Fruit fly (Drosophila melanogaster): ENCODE data around the gene GstD2.

DNA sequence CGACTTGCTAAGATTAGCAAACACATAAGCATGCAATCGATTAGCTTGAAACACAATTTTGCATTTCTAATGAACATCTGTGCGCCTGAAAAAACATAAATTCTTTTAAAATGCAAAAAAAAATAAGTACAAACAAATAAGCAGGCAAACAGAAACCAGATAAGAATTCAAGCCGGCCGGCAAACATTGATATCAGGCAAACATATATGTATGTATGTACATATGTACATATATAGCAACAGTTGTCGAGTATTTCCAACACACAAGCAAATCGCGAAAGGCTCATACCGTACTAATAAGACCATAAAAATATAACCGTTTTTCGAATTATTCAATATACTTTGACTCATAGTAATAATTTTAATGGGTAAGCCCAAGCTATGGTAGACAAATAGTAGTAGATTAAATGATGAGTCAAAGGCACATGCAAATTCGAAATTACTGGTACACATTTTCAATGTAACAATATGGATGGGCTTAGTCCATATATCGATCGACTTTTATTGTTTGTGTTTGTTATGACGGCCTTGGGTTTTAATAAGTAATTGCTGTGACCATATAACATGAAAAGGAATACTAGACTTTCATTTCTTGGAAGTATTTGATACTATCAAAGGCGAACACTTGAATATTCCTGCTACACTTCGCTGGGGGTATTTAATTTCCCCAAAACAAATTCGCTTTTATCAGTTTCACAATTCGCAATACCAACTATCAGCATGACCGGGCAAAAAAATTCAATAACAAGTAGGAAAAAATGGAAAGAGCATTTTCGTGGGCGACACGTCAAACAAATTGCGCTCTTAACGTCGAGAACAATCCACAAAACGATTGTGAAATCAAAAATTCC is 1.8 kb upstream of the GstD2 start:
- TF ChIP-seq CG33017 (tag; optimal IDR thresholded peaks at IDR 0.05) (no peak), Hr96 (GFP tag; optimal IDR thresholded peaks at IDR 0.05) (no peak)
